Fruit fly (Drosophila melanogaster): ENCODE data around the gene CG11537.

CG11537 gene

DNA sequence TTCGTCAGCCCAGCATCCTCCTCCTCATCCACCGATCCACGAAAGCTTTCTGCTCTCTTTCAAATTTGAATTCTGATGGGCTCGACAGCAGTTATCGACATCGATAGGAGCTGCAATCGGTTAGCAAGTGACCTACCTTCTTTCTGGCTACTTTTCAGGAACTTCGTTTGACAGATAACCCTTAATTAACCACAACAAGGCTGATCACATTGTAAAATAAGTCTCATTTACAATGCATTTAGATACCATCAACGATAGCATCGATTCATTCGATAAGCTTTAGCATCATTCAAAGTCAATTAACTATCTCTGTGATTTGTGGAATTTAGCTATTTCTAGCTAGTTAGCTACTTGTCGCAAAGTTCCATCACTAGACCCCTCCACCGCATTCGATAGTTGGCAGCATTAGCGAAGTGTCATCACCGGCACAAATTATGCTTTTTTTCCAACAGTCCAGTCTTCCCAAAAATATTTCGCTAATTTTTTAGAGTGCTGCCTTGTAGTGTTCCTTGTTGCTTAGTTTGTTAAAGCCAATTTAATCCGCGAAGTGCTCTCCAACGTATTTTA, 35.4 kb upstream of the CG11537 start, which contains the start of the genes MnM and Girdin (continued):
- TF ChIP-seq vvl (GFP tag; IDR thresholded peaks at IDR 0.05) (peak; percentile 41; the same call in 1 of the 2 replicates), CG6654 (GFP tag; optimal IDR thresholded peaks at IDR 0.05) (no peak), Chrac-16 (GFP tag; optimal IDR thresholded peaks at IDR 0.05) (peak; percentile 61), run (tag; optimal IDR thresholded peaks at IDR 0.05) (no peak), NC2β (GFP tag; optimal IDR thresholded peaks at IDR 0.05) (peak; percentile 51), CG32772 (GFP tag; IDR thresholded peaks at IDR 0.05) (peak; percentile 44; the same call in 1 of the 2 replicates), lilli (GFP tag; optimal IDR thresholded peaks at IDR 0.05) (peak; percentile 87), vnd (GFP tag; IDR thresholded peaks at IDR 0.05; ENCODE audit: partially characterized antibody) (peak; percentile 86), CG8924 (tag; optimal IDR thresholded peaks at IDR 0.05) (peak; percentile 46), eyg (GFP tag; optimal IDR thresholded peaks at IDR 0.05) (no peak), lbe (GFP tag; optimal IDR thresholded peaks at IDR 0.05) (no peak), Oaz (GFP tag; IDR thresholded peaks at IDR 0.05) (no peak), CG10209 (GFP tag; optimal IDR thresholded peaks at IDR 0.05) (peak; percentile 56), CG4328 (GFP tag; optimal IDR thresholded peaks at IDR 0.05) (no peak), toy (GFP tag; IDR thresholded peaks at IDR 0.05) (no peak), NfI (GFP tag; optimal IDR thresholded peaks at IDR 0.05) (peak; percentile 53), CG17385 (GFP tag; optimal IDR thresholded peaks at IDR 0.05) (no peak), knrl (GFP tag; IDR thresholded peaks at IDR 0.05; ENCODE audit: partially characterized antibody) (peak; percentile 88), pho (GFP tag; optimal IDR thresholded peaks at IDR 0.05) (peak; percentile 86), CG34376 (GFP tag; optimal IDR thresholded peaks at IDR 0.05) (peak; percentile 58), CG1602 (GFP tag; optimal IDR thresholded peaks at IDR 0.05) (peak; percentile 32), sug (tag; optimal IDR thresholded peaks at IDR 0.05) (no peak), zfh2 (GFP tag; optimal IDR thresholded peaks at IDR 0.05) (peak; percentile 91), CG12155 (GFP tag; optimal IDR thresholded peaks at IDR 0.05) (peak; percentile 71), CG31224 (GFP tag; IDR thresholded peaks at IDR 0.05) (no peak), Scr (GFP tag; IDR thresholded peaks at IDR 0.05; ENCODE audit: partially characterized antibody) (peak; percentile 92), pita (GFP tag; optimal IDR thresholded peaks at IDR 0.05) (no peak), Mrtf (GFP tag; IDR thresholded peaks at IDR 0.05) (no peak), CG33557 (GFP tag; optimal IDR thresholded peaks at IDR 0.05) (peak; percentile 40), CG14014 (GFP tag; IDR thresholded peaks at IDR 0.05) (peak; percentile 37; the same call in 1 of the 2 replicates), CG17359 (tag; optimal IDR thresholded peaks at IDR 0.05) (no peak), CG3065 (GFP tag; optimal IDR thresholded peaks at IDR 0.05) (no peak), Poxn (GFP tag; IDR thresholded peaks at IDR 0.05) (peak; percentile 10; the same call in 1 of the 2 replicates), gcm2 (GFP tag; optimal IDR thresholded peaks at IDR 0.05) (no peak), CG18011 (GFP tag; optimal IDR thresholded peaks at IDR 0.05) (peak; percentile 65), nmo (GFP tag; optimal IDR thresholded peaks at IDR 0.05) (peak; percentile 87), h (optimal IDR thresholded peaks at IDR 0.05) (no peak), slou (GFP tag; optimal IDR thresholded peaks at IDR 0.05) (no peak), ci (GFP tag; IDR thresholded peaks at IDR 0.05) (peak; percentile 53; the same call in 1 of the 3 replicates), en (GFP tag; optimal IDR thresholded peaks at IDR 0.05) (no peak), gfzf (GFP tag; optimal IDR thresholded peaks at IDR 0.05) (peak; percentile 34), BtbVII (GFP tag; optimal IDR thresholded peaks at IDR 0.05) (no peak), sim (GFP tag; IDR thresholded peaks at IDR 0.05) (no peak), ttk (GFP tag; IDR thresholded peaks at IDR 0.05) (no peak), CG12391 (tag; optimal IDR thresholded peaks at IDR 0.05) (peak; percentile 75), CG11560 (tag; IDR thresholded peaks at IDR 0.05) (peak; percentile 53; the same call in 1 of the 3 replicates), ase (GFP tag; IDR thresholded peaks at IDR 0.05) (no peak), grn (GFP tag; optimal IDR thresholded peaks at IDR 0.05) (no peak), Sry-β (GFP tag; optimal IDR thresholded peaks at IDR 0.05) (peak; percentile 92), CG14050 (GFP tag; IDR thresholded peaks at IDR 0.05) (no peak), hkb (optimal IDR thresholded peaks at IDR 0.05) (peak; percentile 89), hkb (GFP tag; IDR thresholded peaks at IDR 0.05) (no peak)

All from whole organism, embryonic.